Worm (Caenorhabditis elegans) whole organism, mixed stage, embryonic: ENCODE data around the gene eef-1B.1.
"Not testable (repeated sequence)": the region's sequence is repeated elsewhere in the genome, so short reads cannot be mapped to it uniquely, and the experiment has no call there.

Experiments
- blmp-1 ChIP-seq: fragments of 150-350 bp; optimal IDR thresholded peaks from 2 replicates; lab custom pipeline; 2014; ENCODE audit warnings: missing biosample characterization, missing genetic modification characterization
- ceh-39 ChIP-seq: fragments of 150-350 bp; optimal IDR thresholded peaks from 2 replicates; lab custom pipeline; 2014; ENCODE audit warnings: missing biosample characterization, missing genetic modification characterization
- ceh-43 ChIP-seq: fragments of 200-800 bp; sonication (Bioruptor generic); optimal IDR thresholded peaks from 2 replicates; lab custom pipeline; 2018; ENCODE audit warnings: mild to moderate bottlenecking, missing genetic modification characterization, moderate library complexity, missing compliant biosample characterization
- ces-1 ChIP-seq: fragments of 150-350 bp; optimal IDR thresholded peaks from 2 replicates; lab custom pipeline; 2014; ENCODE audit warnings: missing biosample characterization, missing genetic modification reagents, missing genetic modification characterization
- cnd-1 ChIP-seq: fragments of 200-800 bp; sonication (Bioruptor generic); optimal IDR thresholded peaks from 2 replicates; lab custom pipeline; 2018; ENCODE audit warnings: mild to moderate bottlenecking, missing genetic modification characterization, missing compliant biosample characterization
- drap-1 ChIP-seq: fragments of 200-800 bp; sonication (Bioruptor generic); optimal IDR thresholded peaks from 3 replicates; lab custom pipeline; 2018; ENCODE audit warnings: mild to moderate bottlenecking, missing genetic modification characterization, missing compliant biosample characterization
- elt-1 ChIP-seq: sonication (generic microtip); optimal IDR thresholded peaks from 2 replicates; lab custom pipeline; 2017; ENCODE audit warnings: missing genetic modification characterization, mild to moderate bottlenecking, missing compliant biosample characterization, antibody characterized with exemption, moderate library complexity, borderline replicate concordance; ENCODE audit not compliant: insufficient read depth
- elt-3 ChIP-seq: fragments of 150-350 bp; optimal IDR thresholded peaks from 2 replicates; lab custom pipeline; 2014; ENCODE audit warnings: missing biosample characterization, missing genetic modification characterization
- hlh-1 ChIP-seq: fragments of 150-350 bp; optimal IDR thresholded peaks from 2 replicates; lab custom pipeline; 2014; ENCODE audit warnings: missing biosample characterization, missing genetic modification reagents, missing genetic modification characterization
- lin-13 ChIP-seq: fragments of 150-350 bp; optimal IDR thresholded peaks from 2 replicates; lab custom pipeline; 2014; ENCODE audit warnings: missing biosample characterization, missing genetic modification characterization
- lin-32 ChIP-seq: fragments of 200-800 bp; sonication (Bioruptor generic); optimal IDR thresholded peaks from 2 replicates; lab custom pipeline; 2018; ENCODE audit warnings: mild to moderate bottlenecking, missing genetic modification characterization, missing compliant biosample characterization
- lsy-2 ChIP-seq: fragments of 150-350 bp; optimal IDR thresholded peaks from 2 replicates; lab custom pipeline; 2014; ENCODE audit warnings: missing biosample characterization, missing genetic modification characterization
- mab-5 ChIP-seq: fragments of 150-350 bp; optimal IDR thresholded peaks from 2 replicates; lab custom pipeline; 2014; ENCODE audit warnings: missing biosample characterization, missing genetic modification characterization
- mls-2 ChIP-seq: sonication (generic microtip); optimal IDR thresholded peaks from 2 replicates; lab custom pipeline; 2016; ENCODE audit warnings: mild to moderate bottlenecking, missing genetic modification characterization, moderate library complexity, missing compliant biosample characterization
- nhr-12 ChIP-seq: fragments of 150-350 bp; optimal IDR thresholded peaks from 2 replicates; lab custom pipeline; 2014; ENCODE audit warnings: missing biosample characterization, missing genetic modification characterization
- nhr-28 ChIP-seq: fragments of 150-350 bp; optimal IDR thresholded peaks from 2 replicates; lab custom pipeline; 2014; ENCODE audit warnings: missing biosample characterization, missing genetic modification characterization
- nhr-76 ChIP-seq: sonication (generic microtip); optimal IDR thresholded peaks from 2 replicates; lab custom pipeline; 2017; ENCODE audit warnings: missing biosample characterization, missing genetic modification characterization
- pha-4 ChIP-seq: fragments of 150-350 bp; optimal IDR thresholded peaks from 2 replicates; lab custom pipeline; 2018; ENCODE audit warnings: missing biosample characterization, missing genetic modification reagents, missing genetic modification characterization
- snpc-4 ChIP-seq: fragments of 150-350 bp; optimal IDR thresholded peaks from 2 replicates; lab custom pipeline; 2014; ENCODE audit warnings: missing biosample characterization, missing genetic modification characterization
- sptf-1 ChIP-seq: sonication (generic microtip); optimal IDR thresholded peaks from 2 replicates; lab custom pipeline; 2017; ENCODE audit warnings: mild to moderate bottlenecking, missing genetic modification characterization, moderate library complexity, missing compliant biosample characterization
- tbx-8 ChIP-seq: fragments of 200-800 bp; sonication (Bioruptor generic); optimal IDR thresholded peaks from 2 replicates; lab custom pipeline; 2018; ENCODE audit warnings: mild to moderate bottlenecking, missing genetic modification characterization, moderate library complexity, missing compliant biosample characterization
- unc-120 ChIP-seq: sonication (generic microtip); optimal IDR thresholded peaks from 2 replicates; lab custom pipeline; 2017; ENCODE audit warnings: missing genetic modification characterization, missing compliant biosample characterization; ENCODE audit not compliant: poor library complexity, severe bottlenecking
- unc-39 ChIP-seq: fragments of 150-350 bp; optimal IDR thresholded peaks from 2 replicates; lab custom pipeline; 2014; ENCODE audit warnings: missing biosample characterization, missing genetic modification characterization
- unc-62 ChIP-seq: fragments of 150-350 bp; optimal IDR thresholded peaks from 2 replicates; lab custom pipeline; 2014; ENCODE audit warnings: missing biosample characterization, missing genetic modification reagents, missing genetic modification characterization
- zip-8 ChIP-seq: fragments of 150-350 bp; optimal IDR thresholded peaks from 2 replicates; lab custom pipeline; 2014; ENCODE audit warnings: missing biosample characterization, missing genetic modification characterization
- ztf-11 ChIP-seq: fragments of 150-350 bp; optimal IDR thresholded peaks from 2 replicates; lab custom pipeline; 2014; ENCODE audit warnings: missing biosample characterization, missing genetic modification characterization

Gene eef-1B.1

DNA sequence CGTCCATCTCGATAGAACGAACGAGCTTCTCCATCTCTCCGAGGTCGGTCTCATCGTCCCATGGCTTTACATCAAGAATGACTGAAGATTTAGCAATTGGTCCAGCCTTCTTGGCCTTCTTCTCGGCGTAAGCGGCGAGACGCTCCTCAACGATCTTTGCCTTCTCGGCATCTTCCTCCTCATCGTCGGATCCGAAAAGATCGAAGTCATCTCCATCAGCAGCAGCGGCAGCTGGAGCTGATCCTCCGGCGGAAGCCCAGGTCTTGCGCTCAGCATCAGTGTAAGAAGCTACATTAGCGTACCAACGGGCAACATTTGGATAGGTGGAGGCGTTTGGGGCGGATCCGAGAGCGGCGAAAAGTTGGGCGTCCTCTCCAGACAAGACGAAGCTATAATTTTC is 499 bp downstream of the eef-1B.1 start:
- TF ChIP-seq tbx-8 (no peak), nhr-12 (tag; lab: Kevin White, UChicago) (no peak), unc-120 (tag; lab: Kevin White, UChicago) (no peak), drap-1 (GFP tag; lab: Kevin White, UChicago) (no peak), snpc-4 (tag; lab: Kevin White, UChicago) (no peak), cnd-1 (tag; lab: Kevin White, UChicago) (no peak), elt-3 (tag; lab: Kevin White, UChicago) (no peak), mls-2 (tag; lab: Kevin White, UChicago) (no peak), elt-1 (tag; lab: Kevin White, UChicago) (no peak), lin-13 (tag; lab: Kevin White, UChicago) (no peak), unc-62 (no peak), mab-5 (no peak), nhr-28 (tag; lab: Kevin White, UChicago) (no peak), lsy-2 (tag; lab: Kevin White, UChicago) (no peak), nhr-76 (no peak)
- TF ChIP-seq, all 35 proteins: peak for 0

- TF ChIP-seq blmp-1 (tag; lab: Kevin White, UChicago) (no peak), ceh-39 (tag; lab: Kevin White, UChicago) (peak; percentile 27)
Observed at ce11 chrIII:7972061-7972460, 1.1 kb downstream of the eef-1B.1 start, which contains the start of gene F54H12.5. Gene F54H12.5, minus strand, starts transcription at chrIII:7972161.

DNA sequence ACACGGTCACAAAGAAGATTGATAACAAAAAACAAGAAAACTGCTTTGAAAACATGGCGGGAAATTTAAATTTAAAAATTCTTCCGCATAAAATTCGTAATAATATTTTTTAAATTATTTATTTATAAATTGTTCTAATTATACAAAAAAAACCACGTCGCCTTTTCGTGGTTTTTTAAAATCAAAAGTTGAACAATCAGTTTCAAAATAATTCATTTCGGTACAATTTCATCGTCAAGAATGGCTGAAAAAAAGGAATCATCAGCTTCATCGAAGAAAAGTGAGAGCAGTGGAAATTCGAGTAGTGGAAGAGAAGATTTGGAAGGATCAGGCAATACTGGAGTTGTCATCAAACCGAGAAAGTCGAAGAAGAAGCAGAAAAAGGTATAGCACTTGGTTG is 4.1 kb downstream of the eef-1B.1 start, which contains the start of the genes F54H12.8 and F54H12.7:
Gene F54H12.8, minus strand, starts transcription at position 101 of the 400 bp plus-strand sequence.
Gene F54H12.7, plus strand, starts transcription at position 229 of the 400 bp plus-strand sequence.
- TF ChIP-seq hlh-1 (tag; lab: Kevin White, UChicago) (no peak), unc-120 (tag; lab: Kevin White, UChicago) (no peak), mab-5 (no peak), ztf-11 (tag; lab: Kevin White, UChicago) (no peak), ceh-43 (GFP tag; lab: Kevin White, UChicago) (no peak), elt-3 (tag; lab: Kevin White, UChicago) (no peak), tbx-8 (no peak), ces-1 (GFP tag; lab: Kevin White, UChicago) (no peak), unc-39 (tag; lab: Kevin White, UChicago) (no peak), sptf-1 (tag; lab: Kevin White, UChicago) (no peak), lsy-2 (tag; lab: Kevin White, UChicago) (no peak), lin-32 (GFP tag; lab: Kevin White, UChicago) (no peak)

DNA sequence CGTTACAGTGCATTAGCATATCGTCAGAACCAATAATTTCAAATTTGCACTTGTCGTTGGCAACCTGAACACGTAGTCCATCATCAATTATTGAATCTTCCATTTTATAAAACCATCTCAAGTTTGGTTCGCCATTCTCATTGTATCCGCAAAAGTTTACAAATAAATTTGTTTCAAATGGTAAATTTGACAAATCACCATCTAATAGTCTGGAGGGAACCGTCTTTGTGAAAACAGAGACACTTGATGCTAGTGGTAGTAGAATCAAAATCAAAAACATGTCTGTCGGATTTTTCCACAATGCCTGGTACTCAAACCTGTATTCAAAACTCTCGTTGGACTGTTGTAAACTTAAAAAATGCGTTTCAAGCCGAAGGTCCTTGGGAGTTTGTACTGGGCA is 8.9 kb downstream of the eef-1B.1 start, which contains the start of gene F54H12.2:
Gene F54H12.2, plus strand, starts transcription at position 301 of the 400 bp plus-strand sequence.
- not testable (repeated sequence) for TF ChIP-seq lin-32 (GFP tag; lab: Kevin White, UChicago); mls-2 (tag; lab: Kevin White, UChicago); ces-1 (GFP tag; lab: Kevin White, UChicago)

ce11 chrIII:7962641-7963040 is 10.5 kb downstream of the eef-1B.1 start, which contains the start of gene F54H12.4:
Gene F54H12.4, minus strand, starts transcription at chrIII:7962741.
- not testable (repeated sequence) for TF ChIP-seq zip-8 (tag; lab: Kevin White, UChicago); ces-1 (GFP tag; lab: Kevin White, UChicago); unc-62

DNA sequence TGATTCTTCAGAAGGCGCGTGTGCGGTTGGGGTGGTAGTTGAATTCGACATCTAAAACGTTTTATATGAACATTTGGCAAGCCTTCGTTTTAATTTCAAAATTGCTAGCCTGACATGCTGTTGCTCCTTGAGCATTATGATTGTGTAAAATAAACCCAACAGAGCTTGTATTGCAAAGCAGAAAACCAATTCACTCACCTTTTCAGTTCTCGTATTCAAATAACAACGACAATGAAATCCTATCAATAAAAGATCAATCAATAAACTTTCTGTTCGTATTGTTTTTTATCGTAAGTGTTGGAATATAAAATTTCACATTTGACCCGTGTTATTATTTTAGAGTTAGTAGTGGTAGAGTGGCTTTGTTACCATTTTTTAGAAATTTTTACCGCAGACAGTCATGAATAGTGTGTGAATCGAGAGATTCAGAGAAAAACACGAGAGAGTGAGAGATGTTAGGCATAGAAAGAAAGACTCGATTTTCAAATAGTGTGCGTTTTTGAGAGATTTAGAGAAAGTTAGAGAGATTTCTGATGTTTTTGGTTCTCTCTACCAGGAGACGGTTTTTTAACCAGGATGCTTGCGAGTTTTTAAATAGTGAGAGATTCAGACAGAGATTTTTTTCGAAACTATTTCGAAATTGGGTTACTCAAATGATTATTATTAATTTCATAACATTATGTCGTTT is 14.1 kb downstream of the eef-1B.1 start, which contains the start of gene F54H12.10:
Gene F54H12.10, minus strand, starts transcription at position 51 of the 688 bp plus-strand sequence.
- TF ChIP-seq sptf-1, blmp-1, mls-2 (tag; lab: Kevin White, UChicago): not testable (repeated sequence)
- TF ChIP-seq, all 35 proteins: peak for 0; not testable (repeated sequence) for 35

DNA sequence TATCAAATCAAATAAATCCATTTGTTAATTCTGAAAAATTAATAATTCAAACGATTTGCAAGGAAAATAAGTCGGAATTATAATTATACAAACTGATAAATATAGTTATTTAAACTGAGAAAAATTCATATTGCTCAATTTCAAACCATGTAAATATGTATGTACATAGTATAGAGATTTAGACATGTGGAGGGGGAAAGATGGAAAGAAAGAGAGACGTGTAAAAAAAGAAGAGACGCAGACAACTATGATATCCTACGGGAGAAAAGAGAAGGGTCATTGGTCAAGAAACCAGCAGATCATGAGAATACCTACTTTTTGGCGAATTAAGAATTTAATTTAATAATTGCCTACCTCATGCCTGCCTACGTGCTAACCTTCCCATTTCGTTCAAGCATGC is 15.1 kb downstream of the eef-1B.1 start, which contains the start of gene C29E4.11:
Gene C29E4.11, minus strand, starts transcription at position 30 of the 400 bp plus-strand sequence.
- peak; percentile 42 for TF ChIP-seq ces-1 (GFP tag; lab: Kevin White, UChicago)
- peak; percentile 33 for TF ChIP-seq pha-4
- TF ChIP-seq nhr-76 = no peak
